Worm (Caenorhabditis elegans): ENCODE results near the gene C07H6.9.

DNA sequence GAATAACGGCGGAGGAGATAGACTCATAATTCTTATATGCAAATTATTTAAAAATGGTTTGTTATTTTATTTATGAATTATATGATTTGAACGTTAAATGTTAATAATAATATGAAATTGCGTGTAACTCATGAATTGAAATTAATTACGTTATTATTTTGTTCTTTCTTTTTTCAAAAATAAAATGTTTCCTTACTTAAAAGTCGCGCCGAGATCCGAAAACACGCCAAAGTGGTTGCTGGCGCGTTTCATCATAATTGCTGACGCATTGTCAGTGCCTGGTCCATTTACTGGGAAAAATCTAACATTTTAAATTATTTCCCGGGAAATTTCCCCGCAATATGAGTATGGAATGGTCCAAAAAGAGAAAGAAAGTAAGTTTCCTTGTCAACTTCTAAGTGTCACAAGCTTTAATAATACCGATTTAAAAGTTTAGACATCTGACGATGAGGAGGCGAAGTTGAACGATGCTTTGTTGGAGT is at the start of gene C07H6.9, which contains the start of gene sap-140:
- TF ChIP-seq ztf-11 (tag; optimal IDR thresholded peaks at IDR 0.05) (peak in 1 of 2 experiments; percentile 62), unc-62 (GFP tag; optimal IDR thresholded peaks at IDR 0.05) (no peak), elt-2 (tag; optimal IDR thresholded peaks at IDR 0.05) (peak; percentile 27), nhr-28 (tag; optimal IDR thresholded peaks at IDR 0.05) (no peak), efl-1 (optimal IDR thresholded peaks at IDR 0.05) (peak; percentile 84 to 94), efl-1 (GFP tag; optimal IDR thresholded peaks at IDR 0.05 in 1 of 2) (peak; percentile 92 to 99), C34B4.2 (tag; optimal IDR thresholded peaks at IDR 0.05) (no peak), nhr-76 (tag; optimal IDR thresholded peaks at IDR 0.05) (no peak)
